Fruit fly (Drosophila melanogaster): ENCODE data around the gene fu.

DNA sequence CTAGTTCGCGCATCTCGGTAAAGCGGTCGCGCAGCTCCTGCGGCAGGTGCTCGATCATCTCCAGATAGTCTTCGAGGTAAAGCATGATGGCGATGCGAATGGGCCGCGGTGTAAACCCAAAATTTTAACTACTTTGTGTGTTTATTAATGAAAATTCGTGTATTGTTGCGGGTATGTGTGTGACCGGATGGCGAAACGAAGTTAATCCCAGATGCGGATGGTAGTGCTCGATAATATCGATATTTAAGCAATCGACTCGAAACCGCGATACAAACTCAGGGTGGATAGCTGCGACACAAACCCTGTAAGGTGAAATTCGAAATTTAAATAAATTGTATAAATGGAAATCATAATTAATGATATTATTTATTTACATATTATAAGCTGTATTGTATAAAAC is 4.7 kb upstream of the fu start, which contains the start of gene Ing3:
- TF ChIP-seq CG31365 (tag; optimal IDR thresholded peaks at IDR 0.05) (no peak), NFAT (GFP tag; IDR thresholded peaks at IDR 0.05) (no peak), pho (GFP tag; optimal IDR thresholded peaks at IDR 0.05) (no peak), CG13624 (GFP tag; optimal IDR thresholded peaks at IDR 0.05) (no peak), Bteb2 (GFP tag; optimal IDR thresholded peaks at IDR 0.05) (no peak), ap (GFP tag; IDR thresholded peaks at IDR 0.05) (no peak), CG18599 (GFP tag; optimal IDR thresholded peaks at IDR 0.05) (no peak), Ets97D (GFP tag; optimal IDR thresholded peaks at IDR 0.05) (peak; percentile 30), pnt (GFP tag; optimal IDR thresholded peaks at IDR 0.05) (no peak), CG8290 (GFP tag; optimal IDR thresholded peaks at IDR 0.05) (no peak), CG8290 (tag; optimal IDR thresholded peaks at IDR 0.05) (no peak), unpg (GFP tag; optimal IDR thresholded peaks at IDR 0.05) (no peak), HLH3B (GFP tag; IDR thresholded peaks at IDR 0.05) (no peak), E2f1 (GFP tag; IDR thresholded peaks at IDR 0.05) (no peak)
